Worm (Caenorhabditis elegans): ENCODE measurements around the gene ketn-1.
A peak's percentile ranks its signal among the peaks of the same experiment; 100 is the strongest.

ketn-1 gene

DNA sequence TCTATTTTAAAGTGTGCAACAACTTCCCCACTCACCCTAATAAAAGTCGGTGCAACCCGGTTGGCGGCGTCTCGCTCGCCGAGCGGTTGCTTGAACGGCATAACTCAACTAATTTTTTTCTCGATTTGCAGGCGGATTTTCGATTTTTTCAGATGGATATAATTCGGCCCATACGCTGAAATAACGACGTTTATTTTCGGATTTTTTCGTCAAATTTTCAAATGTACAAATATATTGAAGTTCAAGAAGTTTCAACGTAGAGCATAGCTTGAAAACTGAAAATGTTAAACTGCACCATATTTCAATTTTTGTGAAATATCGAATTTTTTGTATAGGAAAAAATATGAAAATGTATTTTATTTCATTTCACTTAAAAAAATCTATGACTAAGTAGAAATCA is at the start of gene ketn-1:
ketn-1 (minus strand) TSS at position 101 of the 400 bp plus-strand sequence.
- no peak for TF ChIP-seq dmd-4 (tag; optimal IDR thresholded peaks at IDR 0.05; ENCODE audit: borderline replicate concordance)
- TF ChIP-seq elt-4 (tag; optimal IDR thresholded peaks at IDR 0.05) = no peak

DNA sequence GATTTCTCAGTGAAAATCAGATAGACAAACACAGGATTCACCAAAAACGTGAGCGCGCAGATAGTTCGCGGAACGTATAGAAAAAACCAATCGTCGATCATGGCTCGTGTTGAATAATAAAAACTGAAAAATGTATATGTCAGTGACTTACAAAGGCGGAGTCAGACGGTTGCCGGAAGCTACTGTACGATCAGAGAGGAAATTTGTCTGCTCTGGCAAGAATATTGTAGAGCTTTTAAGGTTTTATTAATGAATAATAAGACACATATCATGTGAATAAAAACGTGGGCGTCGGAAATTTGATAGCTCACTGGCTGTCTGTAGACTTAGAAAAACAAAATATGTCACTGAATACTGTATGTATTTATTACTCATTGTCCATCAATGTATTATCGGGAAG is 47.8 kb upstream of the ketn-1 start, which contains the start of gene srj-57:
srj-57 (minus strand) TSS at position 101 of the 400 bp plus-strand sequence.
- TF ChIP-seq elt-4 (tag; optimal IDR thresholded peaks at IDR 0.05) = no peak

DNA sequence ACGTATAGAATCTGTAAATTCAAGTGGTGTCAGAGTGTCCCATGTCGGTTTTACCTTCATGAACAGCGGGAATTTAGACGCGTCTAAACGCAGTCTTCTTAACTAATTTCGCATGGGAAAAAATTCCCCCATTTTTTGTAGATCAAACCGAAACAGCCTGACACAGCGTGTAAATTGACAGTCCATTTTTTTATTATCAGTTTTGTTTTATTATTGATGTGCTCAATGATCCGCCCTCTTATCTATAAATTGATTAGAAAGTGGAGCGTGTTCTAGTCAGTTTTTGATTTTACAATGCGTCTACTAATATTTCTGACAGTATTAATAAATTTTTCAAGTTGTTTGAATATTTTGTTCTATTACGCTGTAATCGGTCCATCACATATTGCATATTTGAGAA is 41.4 kb upstream of the ketn-1 start, which contains the start of gene ugt-53:
ugt-53 (plus strand) TSS at position 273 of the 400 bp plus-strand sequence.
- TF ChIP-seq ceh-31 (tag; optimal IDR thresholded peaks at IDR 0.05) (no peak), elt-2 (tag; optimal IDR thresholded peaks at IDR 0.05) (peak; percentile 6)

DNA sequence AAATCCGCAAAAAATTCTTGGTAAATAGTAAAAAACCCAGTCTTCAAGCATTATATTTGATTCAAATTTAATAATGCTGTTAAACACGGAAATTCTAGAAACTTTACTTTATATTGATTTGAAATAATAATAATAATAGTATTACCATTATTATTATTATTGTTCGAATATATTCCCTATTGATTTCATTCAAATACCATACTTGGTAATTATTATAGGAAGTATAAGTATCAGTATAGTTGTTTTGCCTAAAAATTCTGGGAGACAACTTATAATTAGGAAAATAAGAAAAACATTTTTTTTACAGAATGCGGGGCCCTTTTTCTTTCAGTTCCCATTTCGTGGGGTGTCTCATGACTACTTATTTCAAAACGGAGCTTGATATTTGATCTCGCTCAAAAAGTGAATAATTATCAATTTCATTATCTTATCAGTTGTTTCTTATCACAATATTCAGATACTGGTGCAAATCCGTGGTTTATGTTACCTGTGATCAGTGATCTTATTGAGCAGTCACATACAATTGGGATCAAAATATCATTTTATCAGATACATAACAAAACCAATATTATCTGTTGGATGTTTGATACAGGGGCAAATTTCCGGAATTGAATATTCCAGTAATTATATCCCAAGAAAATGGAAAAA is 40.8 kb upstream of the ketn-1 start, which contains the start of gene srj-49:
srj-49 (minus strand) TSS at position 51 of the 648 bp plus-strand sequence.
- no peak for TF ChIP-seq ceh-45 (GFP tag; IDR thresholded peaks at IDR 0.05)
- peak; percentile 86 for TF ChIP-seq elt-2 (tag; optimal IDR thresholded peaks at IDR 0.05)
- TF ChIP-seq fax-1 (tag; optimal IDR thresholded peaks at IDR 0.05) = no peak
- no peak for TF ChIP-seq dmd-4 (tag; optimal IDR thresholded peaks at IDR 0.05; ENCODE audit: borderline replicate concordance)

DNA sequence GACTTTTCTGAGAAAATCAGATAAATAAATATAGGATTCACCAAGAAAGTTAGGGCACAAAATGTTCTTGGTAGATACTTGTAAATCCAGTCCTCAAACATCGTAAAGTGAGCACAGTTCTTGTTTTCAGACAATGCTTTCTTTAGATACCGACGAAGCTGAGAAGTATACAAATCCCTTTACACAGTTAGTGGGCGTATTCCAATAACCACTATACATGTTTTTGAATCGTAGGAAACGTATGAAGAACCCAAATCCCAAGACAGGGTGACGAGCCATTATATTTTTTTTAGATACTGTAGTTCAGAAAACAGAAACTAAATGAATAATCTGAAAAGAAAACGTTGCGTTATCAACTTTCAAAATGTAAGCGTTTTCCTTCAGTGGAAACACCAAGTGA is 38.1 kb upstream of the ketn-1 start, which contains the start of gene srj-44:
srj-44 (minus strand) TSS at position 101 of the 400 bp plus-strand sequence.
- TF ChIP-seq ceh-18 (tag; optimal IDR thresholded peaks at IDR 0.05) (no peak), ceh-19 (GFP tag; optimal IDR thresholded peaks at IDR 0.05) (no peak), dve-1 (tag; optimal IDR thresholded peaks at IDR 0.05) (no peak), odd-2 (tag; optimal IDR thresholded peaks at IDR 0.05) (no peak), elt-2 (tag; optimal IDR thresholded peaks at IDR 0.05) (no peak), gmeb-2 (tag; optimal IDR thresholded peaks at IDR 0.05) (no peak), ceh-14 (tag; optimal IDR thresholded peaks at IDR 0.05) (no peak), ceh-45 (GFP tag; IDR thresholded peaks at IDR 0.05) (no peak), tbx-2 (tag; optimal IDR thresholded peaks at IDR 0.05) (no peak), fkh-6 (tag; optimal IDR thresholded peaks at IDR 0.05) (no peak), ceh-22 (tag; optimal IDR thresholded peaks at IDR 0.05) (no peak)

DNA sequence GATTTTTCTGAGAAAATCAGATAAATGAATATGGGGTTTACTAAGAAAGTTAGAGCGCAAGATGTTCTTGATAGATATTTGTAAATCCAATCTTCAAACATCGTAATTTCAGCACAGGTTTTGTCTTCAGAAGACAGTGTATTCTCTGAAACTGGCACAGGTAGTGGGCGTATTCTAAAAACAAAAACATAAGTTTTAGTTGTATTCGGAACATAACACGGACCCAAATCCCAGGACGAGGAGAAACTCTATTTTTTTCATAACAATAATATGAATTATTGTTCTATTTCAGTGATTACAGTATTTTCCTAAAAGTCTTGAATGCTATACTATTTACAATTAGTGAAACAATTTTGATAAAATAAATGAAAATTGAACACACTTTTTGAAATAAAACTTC is 28.8 kb upstream of the ketn-1 start, which contains the start of gene srj-45:
srj-45 (minus strand) TSS at position 101 of the 400 bp plus-strand sequence.
- TF ChIP-seq unc-86 (tag; optimal IDR thresholded peaks at IDR 0.05) = no peak
- no peak for TF ChIP-seq ama-1 (optimal IDR thresholded peaks at IDR 0.05)
- TF ChIP-seq ztf-16 (tag; optimal IDR thresholded peaks at IDR 0.05) = no peak
- TF ChIP-seq rnt-1 (tag; optimal IDR thresholded peaks at IDR 0.05) = no peak
- TF ChIP-seq K09A11.1 (tag; optimal IDR thresholded peaks at IDR 0.05; ENCODE audit: insufficient read depth) = no peak
- no peak for TF ChIP-seq unc-55 (GFP tag; optimal IDR thresholded peaks at IDR 0.05)
- no peak for TF ChIP-seq mec-3 (tag; optimal IDR thresholded peaks at IDR 0.05; ENCODE audit: borderline replicate concordance)

DNA sequence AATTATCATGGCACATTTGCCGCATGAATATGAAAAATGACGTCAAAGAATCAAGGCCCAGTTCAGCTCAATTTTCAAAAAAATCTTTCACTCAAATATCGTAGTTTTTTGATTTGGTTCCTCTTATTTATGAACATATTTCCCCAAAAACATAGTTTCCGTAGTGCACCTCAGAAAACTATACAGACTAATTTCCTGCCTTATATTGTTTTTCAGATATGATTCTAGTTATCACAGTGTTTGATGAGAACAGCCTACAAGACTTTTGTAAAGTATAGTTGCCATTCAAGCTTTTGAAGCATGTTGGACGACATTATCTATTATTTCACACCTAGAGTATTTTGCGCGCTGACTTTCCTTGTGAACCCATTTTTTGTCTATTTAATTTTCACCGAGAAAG is 25.0 kb upstream of the ketn-1 start, which contains the start of gene srj-50:
srj-50 (plus strand) TSS at position 301 of the 400 bp plus-strand sequence.
- no peak for TF ChIP-seq hlh-15 (tag; optimal IDR thresholded peaks at IDR 0.05)
- no peak for TF ChIP-seq madf-2 (tag; optimal IDR thresholded peaks at IDR 0.05)
- TF ChIP-seq elt-4 (tag; optimal IDR thresholded peaks at IDR 0.05) = no peak
- no peak for TF ChIP-seq pqm-1 (tag; optimal IDR thresholded peaks at IDR 0.05)
- no peak for TF ChIP-seq tbx-2 (tag; optimal IDR thresholded peaks at IDR 0.05)
- no peak for TF ChIP-seq tbx-7 (tag; optimal IDR thresholded peaks at IDR 0.05)

DNA sequence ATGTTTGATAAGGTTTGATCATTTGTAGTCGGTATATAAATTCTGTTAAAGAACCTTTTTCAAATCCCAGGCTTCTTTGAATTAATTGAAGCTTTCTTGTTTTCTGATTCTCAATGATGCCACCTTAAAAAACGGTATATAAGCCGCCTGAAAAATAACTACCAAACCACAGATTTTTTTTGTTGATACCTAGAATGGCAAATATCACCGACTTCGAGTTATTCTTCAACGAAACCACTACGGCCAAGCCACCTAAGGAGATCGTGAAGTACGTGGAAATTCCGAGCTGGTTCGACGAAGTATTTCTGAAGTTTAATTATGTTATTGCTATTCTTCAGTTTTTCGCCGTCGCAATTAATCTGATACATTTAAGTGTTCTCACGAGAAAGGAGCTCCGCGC is 23.2 kb upstream of the ketn-1 start, which contains the start of gene srw-2:
srw-2 (plus strand) TSS at position 62 of the 400 bp plus-strand sequence.
- TF ChIP-seq pat-9 (tag; optimal IDR thresholded peaks at IDR 0.05) (no peak), C08G9.2 (tag; optimal IDR thresholded peaks at IDR 0.05) (no peak), ceh-31 (tag; optimal IDR thresholded peaks at IDR 0.05) (no peak), syd-9 (tag; optimal IDR thresholded peaks at IDR 0.05) (no peak), zip-5 (tag; optimal IDR thresholded peaks at IDR 0.05) (no peak), unc-3 (GFP tag; conservative IDR thresholded peaks at IDR 0.05) (no peak), unc-3 (tag; optimal IDR thresholded peaks at IDR 0.05) (no peak), pag-3 (tag; optimal IDR thresholded peaks at IDR 0.05; ENCODE audit: borderline replicate concordance) (no peak), nfya-1 (tag; optimal IDR thresholded peaks at IDR 0.05) (no peak), Y22D7AL.16 (tag; optimal IDR thresholded peaks at IDR 0.05) (no peak), pha-4 (tag; optimal IDR thresholded peaks at IDR 0.05) (no peak), fkh-10 (GFP tag; optimal IDR thresholded peaks at IDR 0.05) (no peak), ztf-16 (tag; optimal IDR thresholded peaks at IDR 0.05) (no peak), ceh-2 (tag; optimal IDR thresholded peaks at IDR 0.05) (no peak)
